Fruit fly (Drosophila melanogaster) whole organism, wandering third instar larva: ENCODE results near the gene Tbcd.

Experiments used
- CG32264 ChIP-seq: fragments of 200-800 bp; sonication (Bioruptor generic); optimal IDR thresholded peaks from 2 replicates; lab custom pipeline; 2016; ENCODE audit warnings: missing biosample characterization, missing genetic modification characterization
- Dif ChIP-seq: fragments of 200-275, 200-300 bp; sonication (Bioruptor generic); optimal IDR thresholded peaks from 2 replicates; lab custom pipeline; 2018; ENCODE audit warnings: missing biosample characterization, missing genetic modification characterization; ENCODE audit not compliant: partially characterized antibody
- Hnf4 ChIP-seq: fragments of 200-800 bp; sonication (Bioruptor generic); optimal IDR thresholded peaks from 2 replicates; lab custom pipeline; 2016; ENCODE audit warnings: missing biosample characterization, mild to moderate bottlenecking, missing genetic modification characterization
- Mio ChIP-seq: sonication (Bioruptor generic); optimal IDR thresholded peaks from 2 replicates; lab custom pipeline; 2016; ENCODE audit warnings: missing biosample characterization, missing genetic modification characterization
- Vsx2 ChIP-seq: fragments of 200-300, 225-300 bp; sonication (Bioruptor generic); optimal IDR thresholded peaks from 2 replicates; lab custom pipeline; 2018; ENCODE audit warnings: missing biosample characterization, missing genetic modification characterization; ENCODE audit not compliant: partially characterized antibody
- br ChIP-seq: fragments of 200-800 bp; sonication (Bioruptor generic); optimal IDR thresholded peaks from 2 replicates; lab custom pipeline; 2016; ENCODE audit warnings: missing biosample characterization, missing genetic modification characterization
- h ChIP-seq: fragments of 200-800 bp; sonication (Bioruptor generic); optimal IDR thresholded peaks from 3 replicates; lab custom pipeline; 2016; ENCODE audit warnings: missing biosample characterization, mild to moderate bottlenecking, missing genetic modification characterization
- jim ChIP-seq: fragments of 175-275, 200-325 bp; sonication (Bioruptor generic); optimal IDR thresholded peaks from 2 replicates; lab custom pipeline; 2016; ENCODE audit warnings: missing biosample characterization, mild to moderate bottlenecking, missing genetic modification characterization
- psq ChIP-seq: fragments of 200-800 bp; sonication (Bioruptor generic); optimal IDR thresholded peaks from 3 replicates; lab custom pipeline; 2017; ENCODE audit warnings: missing biosample characterization, mild to moderate bottlenecking, missing genetic modification characterization, moderate library complexity
- usp ChIP-seq: fragments of >200 bp; optimal IDR thresholded peaks from 2 replicates; lab custom pipeline; 2017; ENCODE audit warnings: missing biosample characterization, missing genetic modification characterization

dm6 chr2L:2177312-2177968 is 30.1 kb downstream of the Tbcd start:
- TF ChIP-seq usp (GFP tag; lab: Kevin White, UChicago) = no peak
- TF ChIP-seq Mio (GFP tag; lab: Kevin White, UChicago) = no peak
- TF ChIP-seq Dif (GFP tag; lab: Kevin White, UChicago) = no peak
- no peak for TF ChIP-seq CG32264 (GFP tag; lab: Kevin White, UChicago)
- no peak for TF ChIP-seq Vsx2 (GFP tag; lab: Kevin White, UChicago)
- no peak for TF ChIP-seq psq (GFP tag; lab: Kevin White, UChicago)
- TF ChIP-seq jim = no peak
- peak; percentile 38 for TF ChIP-seq Hnf4 (GFP tag; lab: Kevin White, UChicago)
- peak; percentile 49 for TF ChIP-seq br
- TF ChIP-seq h (GFP tag; lab: Kevin White, UChicago) = peak; percentile 63
